Fruit fly (Drosophila melanogaster): Measurements from ENCODE around the gene CG4842.

DNA sequence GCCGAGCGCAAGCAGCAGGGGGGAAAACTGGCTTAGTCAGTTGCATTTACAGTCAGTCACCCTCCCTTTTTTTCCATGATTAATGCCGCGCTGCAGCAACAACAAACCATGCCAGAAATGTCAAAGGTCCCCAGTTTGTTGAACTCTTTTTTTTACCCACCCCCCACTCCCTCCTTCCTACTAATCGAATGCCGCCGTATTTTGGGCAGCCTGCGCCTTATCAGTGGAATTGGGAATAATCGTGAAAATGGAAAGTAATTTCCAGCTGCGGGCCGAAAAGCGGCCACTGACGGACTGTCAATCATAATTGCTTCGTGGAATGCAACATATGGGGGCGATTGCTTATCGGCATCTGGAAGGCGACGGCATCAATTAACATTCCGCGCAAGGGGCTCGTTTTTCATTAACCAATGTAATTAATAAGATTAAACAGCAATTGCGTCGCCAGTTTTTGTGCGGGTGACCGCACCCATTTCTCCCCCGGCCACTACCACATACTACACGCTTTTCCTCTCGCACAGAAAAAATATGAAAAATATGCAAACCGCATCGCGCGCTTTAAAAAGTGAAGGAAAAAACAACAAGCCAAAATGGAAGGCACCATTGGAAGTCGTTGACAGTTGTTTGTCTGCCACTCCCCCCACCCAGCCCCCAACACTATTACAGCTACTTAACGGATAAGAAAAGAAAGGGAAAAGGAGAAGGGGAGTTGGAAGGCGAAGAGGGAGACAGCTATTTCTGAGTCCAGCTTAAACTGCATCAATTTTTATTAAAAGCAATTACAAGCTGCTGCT lies 41.4 kb downstream of the CG4842 start:
- TF ChIP-seq Dll (optimal IDR thresholded peaks at IDR 0.05) (peak; percentile 32), psq (optimal IDR thresholded peaks at IDR 0.05) (no peak), usp (GFP tag; optimal IDR thresholded peaks at IDR 0.05) (no peak), pan (optimal IDR thresholded peaks at IDR 0.05) (no peak), CG8478 (optimal IDR thresholded peaks at IDR 0.05) (no peak)
